Worm (Caenorhabditis elegans) whole organism, L3 larva: ENCODE data around the gene clik-1.

ENCODE experiments used
- ceh-16 ChIP-seq: sonication (generic microtip); optimal IDR thresholded peaks from 2 replicates; lab custom pipeline; 2017; ENCODE audit warnings: missing biosample characterization, missing genetic modification characterization
- ceh-9 ChIP-seq: sonication (generic microtip); optimal IDR thresholded peaks from 2 replicates; lab custom pipeline; 2018; ENCODE audit warnings: missing biosample characterization, missing genetic modification characterization
- elt-2 ChIP-seq: sonication (generic microtip); optimal IDR thresholded peaks from 2 replicates; lab custom pipeline; 2016; ENCODE audit warnings: missing genetic modification reagents, mild to moderate bottlenecking, missing genetic modification characterization, missing compliant biosample characterization
- fkh-10 ChIP-seq: sonication (generic microtip); optimal IDR thresholded peaks from 2 replicates; lab custom pipeline; 2017; ENCODE audit warnings: missing biosample characterization, missing genetic modification reagents, missing genetic modification characterization
- fos-1 ChIP-seq: fragments of 150-350 bp; optimal IDR thresholded peaks from 2 replicates; lab custom pipeline; 2014; ENCODE audit warnings: missing biosample characterization, missing genetic modification characterization
- jun-1 ChIP-seq: fragments of 150-350 bp; optimal IDR thresholded peaks from 2 replicates; lab custom pipeline; 2014; ENCODE audit warnings: missing biosample characterization, missing genetic modification reagents, missing genetic modification characterization
- mdl-1 ChIP-seq: fragments of 150-350 bp; optimal IDR thresholded peaks from 2 replicates; lab custom pipeline; 2014; ENCODE audit warnings: missing biosample characterization, missing genetic modification characterization
- nhr-12 ChIP-seq: fragments of 150-350 bp; optimal IDR thresholded peaks from 2 replicates; lab custom pipeline; 2014; ENCODE audit warnings: missing biosample characterization, missing genetic modification characterization
- unc-39 ChIP-seq: sonication (generic microtip); optimal IDR thresholded peaks from 4 replicates; lab custom pipeline; 2017; ENCODE audit warnings: missing biosample characterization, missing genetic modification characterization

ce11 chrV:6726279-6726678, 42.3 kb downstream of the clik-1 start:
- TF ChIP-seq fos-1 (tag; lab: Kevin White, UChicago) (no peak), unc-39 (tag; lab: Kevin White, UChicago) (no peak), mdl-1 (tag; lab: Kevin White, UChicago) (no peak), jun-1 (tag; lab: Kevin White, UChicago) (no peak), fkh-10 (GFP tag; lab: Kevin White, UChicago) (no peak), nhr-12 (tag; lab: Kevin White, UChicago) (no peak), ceh-9 (no peak), ceh-16 (tag; lab: Kevin White, UChicago) (no peak), elt-2 (no peak)
